Fruit fly (Drosophila melanogaster) whole organism, pupa: ENCODE measurements around the gene Delta.

Experiments used
- CG10348 ChIP-seq: fragments of 200-800 bp; sonication (Bioruptor generic); IDR thresholded peaks from 2 replicates; pipeline ENCODE4 v1.3.6; 2022; ENCODE audit warnings: missing biosample characterization, missing genetic modification characterization
- CG12605 ChIP-seq: fragments of 200-800 bp; sonication (Bioruptor generic); IDR thresholded peaks from 2 replicates; pipeline ENCODE4 v1.3.6; 2022; ENCODE audit warnings: missing biosample characterization, missing genetic modification characterization
- CG13204 ChIP-seq: fragments of 200-800 bp; sonication (Bioruptor generic); optimal IDR thresholded peaks from 2 replicates; lab custom pipeline; 2018; ENCODE audit warnings: missing biosample characterization, mild to moderate bottlenecking, missing genetic modification characterization, moderate library complexity
- CG14655 ChIP-seq: fragments of 200-800 bp; sonication (Bioruptor generic); optimal IDR thresholded peaks from 3 replicates; lab custom pipeline; 2017; ENCODE audit warnings: mild to moderate bottlenecking, missing biosample characterization, missing genetic modification reagents, missing genetic modification characterization
- CG15710 ChIP-seq: fragments of 200-800 bp; sonication (Bioruptor generic); optimal IDR thresholded peaks from 2 replicates; lab custom pipeline; 2018; ENCODE audit warnings: missing biosample characterization, mild to moderate bottlenecking, missing genetic modification characterization, moderate library complexity
- CG17806 ChIP-seq: fragments of 200-800 bp; sonication (Bioruptor generic); optimal IDR thresholded peaks from 2 replicates; lab custom pipeline; 2018; ENCODE audit warnings: missing biosample characterization, mild to moderate bottlenecking, missing genetic modification characterization, moderate library complexity
- CG32121 ChIP-seq: fragments of 200-800 bp; sonication (Bioruptor generic); IDR thresholded peaks from 2 replicates; pipeline ENCODE4 v1.3.6; 2022; ENCODE audit warnings: missing biosample characterization, missing genetic modification characterization
- CG34367 ChIP-seq: fragments of 200-800 bp; sonication (Bioruptor generic); optimal IDR thresholded peaks from 2 replicates; lab custom pipeline; 2018; ENCODE audit warnings: missing biosample characterization, mild to moderate bottlenecking, missing genetic modification characterization
- CG4496 ChIP-seq: fragments of 200-800 bp; sonication (Bioruptor generic); IDR thresholded peaks from 3 replicates; pipeline ENCODE4 v1.3.6; 2022; ENCODE audit warnings: missing biosample characterization, missing genetic modification characterization
- CG8159 ChIP-seq: fragments of 200-800 bp; sonication (Bioruptor generic); optimal IDR thresholded peaks from 3 replicates; lab custom pipeline; 2018; ENCODE audit warnings: missing biosample characterization, mild to moderate bottlenecking, missing genetic modification characterization, moderate library complexity
- CG8301 ChIP-seq: fragments of 200-800 bp; sonication (Bioruptor generic); optimal IDR thresholded peaks from 2 replicates; lab custom pipeline; 2018; ENCODE audit warnings: missing biosample characterization, mild to moderate bottlenecking, missing genetic modification characterization
- CG9948 ChIP-seq: fragments of 200-800 bp; sonication (Bioruptor generic); optimal IDR thresholded peaks from 2 replicates; lab custom pipeline; 2018; ENCODE audit warnings: missing biosample characterization, mild to moderate bottlenecking, missing genetic modification characterization, moderate library complexity
- D1 ChIP-seq: fragments of 200-800 bp; sonication (Bioruptor generic); optimal IDR thresholded peaks from 2 replicates; lab custom pipeline; 2018; ENCODE audit warnings: missing biosample characterization, mild to moderate bottlenecking, missing genetic modification characterization, moderate library complexity
- EcR ChIP-seq: fragments of 200-800 bp; sonication (Bioruptor generic); optimal IDR thresholded peaks from 3 replicates; lab custom pipeline; 2019; ENCODE audit warnings: missing biosample characterization, missing genetic modification characterization, mild to moderate bottlenecking, moderate library complexity, missing genetic modification reagents
- Ets98B ChIP-seq: fragments of 200-800 bp; sonication (Bioruptor generic); IDR thresholded peaks from 2 replicates; pipeline ENCODE4 v1.3.6; 2022; ENCODE audit warnings: missing biosample characterization, missing genetic modification characterization
- Pif1A ChIP-seq: fragments of 200-800 bp; sonication (Bioruptor generic); optimal IDR thresholded peaks from 3 replicates; lab custom pipeline; 2016; ENCODE audit warnings: missing biosample characterization, missing genetic modification characterization
- Pif1B ChIP-seq: fragments of 200-800 bp; sonication (Bioruptor generic); optimal IDR thresholded peaks from 3 replicates; lab custom pipeline; 2016; ENCODE audit warnings: missing biosample characterization, missing genetic modification characterization
- Snoo ChIP-seq: fragments of 200-800 bp; sonication (Bioruptor generic); optimal IDR thresholded peaks from 3 replicates; lab custom pipeline; 2017; ENCODE audit warnings: missing biosample characterization, mild to moderate bottlenecking, missing genetic modification characterization, inconsistent platforms
- fd96Ca ChIP-seq: fragments of 200-800 bp; sonication (Bioruptor generic); IDR thresholded peaks from 3 replicates; pipeline ENCODE4 v1.3.6; 2022; ENCODE audit warnings: missing biosample characterization, missing genetic modification characterization
- gl ChIP-seq: fragments of 200-800 bp; sonication (Bioruptor generic); optimal IDR thresholded peaks from 2 replicates; lab custom pipeline; 2018; ENCODE audit warnings: missing biosample characterization, mild to moderate bottlenecking, missing genetic modification characterization
- rn ChIP-seq: fragments of 200-800 bp; sonication (Bioruptor generic); IDR thresholded peaks from 2 replicates; pipeline ENCODE4 v1.3.6; 2022; ENCODE audit warnings: missing biosample characterization, missing genetic modification characterization

The Delta gene

dm6 chr3R:19282832-19283231 is 43.2 kb downstream of the Delta start:
- TF ChIP-seq CG17806 (tag; lab: Kevin White, UChicago) (peak; percentile 46), CG14655 (GFP tag; lab: Kevin White, UChicago) (no peak), CG9948 (tag; lab: Kevin White, UChicago) (peak; percentile 69), fd96Ca (GFP tag; lab: Robert Waterston, UW) (no peak), CG12605 (GFP tag; lab: Robert Waterston, UW) (no peak), CG15710 (tag; lab: Kevin White, UChicago) (peak; percentile 43), D1 (no peak), Snoo (no peak), Pif1B (GFP tag; lab: Kevin White, UChicago) (no peak), CG13204 (GFP tag; lab: Kevin White, UChicago) (no peak), Ets98B (GFP tag; lab: Robert Waterston, UW) (no peak), CG34367 (tag; lab: Kevin White, UChicago) (peak; percentile 36), EcR (GFP tag; lab: Kevin White, UChicago) (no peak), CG4496 (GFP tag; lab: Robert Waterston, UW) (no peak), Pif1A (no peak), CG32121 (GFP tag; lab: Robert Waterston, UW) (no peak), CG10348 (GFP tag; lab: Robert Waterston, UW) (no peak), CG8301 (no peak), gl (tag; lab: Kevin White, UChicago) (no peak), rn (GFP tag; lab: Robert Waterston, UW) (no peak), CG8159 (peak; percentile 56)

- TF ChIP-seq fd96Ca (GFP tag; lab: Robert Waterston, UW) (no peak), CG8159 (peak; percentile 79), CG34367 (tag; lab: Kevin White, UChicago) (peak; percentile 76), CG10348 (GFP tag; lab: Robert Waterston, UW) (no peak), CG4496 (GFP tag; lab: Robert Waterston, UW) (peak; percentile 45; the same call in 1 of the 3 replicates), CG32121 (GFP tag; lab: Robert Waterston, UW) (no peak), CG8301 (no peak), Pif1B (GFP tag; lab: Kevin White, UChicago) (peak; percentile 52), CG15710 (tag; lab: Kevin White, UChicago) (peak; percentile 80), EcR (GFP tag; lab: Kevin White, UChicago) (no peak), Snoo (peak; percentile 68), CG14655 (GFP tag; lab: Kevin White, UChicago) (no peak), gl (tag; lab: Kevin White, UChicago) (peak; percentile 71), CG12605 (GFP tag; lab: Robert Waterston, UW) (no peak), CG9948 (tag; lab: Kevin White, UChicago) (peak; percentile 74), Ets98B (GFP tag; lab: Robert Waterston, UW) (no peak), rn (GFP tag; lab: Robert Waterston, UW) (no peak), Pif1A (peak; percentile 63), D1 (peak; percentile 22), CG13204 (GFP tag; lab: Kevin White, UChicago) (no peak), CG17806 (tag; lab: Kevin White, UChicago) (peak; percentile 68)
These were observed 43.8 kb downstream of the Delta start for dm6 chr3R:19282240-19282639.

- no peak for TF ChIP-seq Ets98B (GFP tag; lab: Robert Waterston, UW)
- no peak for TF ChIP-seq CG4496 (GFP tag; lab: Robert Waterston, UW)
- peak; percentile 55 for TF ChIP-seq CG13204 (GFP tag; lab: Kevin White, UChicago)
- TF ChIP-seq CG8301 = no peak
These were observed 49.9 kb downstream of the Delta start for dm6 chr3R:19276135-19276534.

dm6 chr3R:19274028-19274427 is 52.0 kb downstream of the Delta start:
- TF ChIP-seq EcR (GFP tag; lab: Kevin White, UChicago) (no peak), CG14655 (GFP tag; lab: Kevin White, UChicago) (peak; percentile 85), gl (tag; lab: Kevin White, UChicago) (no peak), CG10348 (GFP tag; lab: Robert Waterston, UW) (0 out of 2 replicates have a peak, but pooled peaks have one; percentile 18), Pif1B (GFP tag; lab: Kevin White, UChicago) (peak; percentile 42), CG13204 (GFP tag; lab: Kevin White, UChicago) (peak; percentile 47), rn (GFP tag; lab: Robert Waterston, UW) (0 out of 2 replicates have a peak, but pooled peaks have one; percentile 34), CG8159 (peak; percentile 71), CG9948 (tag; lab: Kevin White, UChicago) (peak; percentile 70), Snoo (no peak), D1 (no peak), CG15710 (tag; lab: Kevin White, UChicago) (peak; percentile 70), Pif1A (peak; percentile 48), CG8301 (peak; percentile 83), CG32121 (GFP tag; lab: Robert Waterston, UW) (peak; percentile 62; the same call in 1 of the 2 replicates), CG4496 (GFP tag; lab: Robert Waterston, UW) (peak; percentile 75; the same call in 2 of the 3 replicates), CG12605 (GFP tag; lab: Robert Waterston, UW) (no peak), CG17806 (tag; lab: Kevin White, UChicago) (peak; percentile 59), Ets98B (GFP tag; lab: Robert Waterston, UW) (peak; percentile 30; the same call in 1 of the 2 replicates), CG34367 (tag; lab: Kevin White, UChicago) (peak; percentile 64), fd96Ca (GFP tag; lab: Robert Waterston, UW) (0 out of 3 replicates have a peak, but pooled peaks have one; percentile 29)

- TF ChIP-seq CG13204 (GFP tag; lab: Kevin White, UChicago) (no peak), CG9948 (tag; lab: Kevin White, UChicago) (no peak), rn (GFP tag; lab: Robert Waterston, UW) (no peak), CG8301 (no peak), EcR (GFP tag; lab: Kevin White, UChicago) (no peak), CG34367 (tag; lab: Kevin White, UChicago) (no peak), CG17806 (tag; lab: Kevin White, UChicago) (no peak), gl (tag; lab: Kevin White, UChicago) (no peak), D1 (no peak), Pif1A (no peak), CG4496 (GFP tag; lab: Robert Waterston, UW) (no peak), CG15710 (tag; lab: Kevin White, UChicago) (no peak), CG10348 (GFP tag; lab: Robert Waterston, UW) (no peak), CG14655 (GFP tag; lab: Kevin White, UChicago) (no peak), Ets98B (GFP tag; lab: Robert Waterston, UW) (no peak)
These were observed 54.9 kb downstream of the Delta start for dm6 chr3R:19271125-19271524.
